Fruit fly (Drosophila melanogaster): ENCODE measurements around the gene CG9121.

The CG9121 gene

DNA sequence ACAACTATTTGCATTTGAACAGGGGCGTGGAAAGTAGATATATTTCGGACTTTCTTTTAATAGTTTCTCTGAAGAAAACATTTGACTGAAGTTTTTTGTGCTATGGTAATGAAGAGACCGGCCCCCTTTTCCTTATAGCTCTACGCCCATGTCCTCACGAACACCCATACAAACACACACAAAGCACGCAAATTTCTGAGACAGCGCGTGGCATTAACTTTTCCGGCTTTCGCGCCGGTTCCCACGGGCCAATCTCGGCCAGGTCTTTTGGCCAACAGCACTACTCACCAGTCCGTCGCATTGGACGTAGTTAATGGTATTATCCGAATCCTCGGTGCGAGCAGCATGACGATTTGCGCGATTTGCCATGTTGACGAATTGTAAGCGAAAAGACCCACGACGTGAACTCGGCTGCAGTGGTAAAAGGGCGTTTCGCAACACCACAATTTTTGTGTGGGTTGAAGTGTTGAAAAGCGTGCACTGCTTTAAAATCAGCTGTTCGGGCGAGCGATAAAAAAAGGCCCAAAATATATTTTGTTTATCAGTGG lies 1.6 kb upstream of the CG9121 start, which contains the start of gene senju (continued):
- TF ChIP-seq zf30C (GFP tag; optimal IDR thresholded peaks at IDR 0.05) (peak; percentile 0), CG8478 (optimal IDR thresholded peaks at IDR 0.05) (no peak), E2f1 (GFP tag; IDR thresholded peaks at IDR 0.05) (peak; percentile 74), peb (GFP tag; IDR thresholded peaks at IDR 0.05) (no peak; the same call in 1 of the 2 replicates), CG10565 (GFP tag; optimal IDR thresholded peaks at IDR 0.05) (no peak), al (GFP tag; IDR thresholded peaks at IDR 0.05) (peak; percentile 39; the same call in 1 of the 2 replicates), CG10366 (GFP tag; IDR thresholded peaks at IDR 0.05) (peak; percentile 82), CG12236 (GFP tag; optimal IDR thresholded peaks at IDR 0.05) (peak; percentile 62), CG2678 (tag; optimal IDR thresholded peaks at IDR 0.05) (peak; percentile 83), prd (optimal IDR thresholded peaks at IDR 0.05) (no peak), prd (GFP tag; IDR thresholded peaks at IDR 0.05) (peak; percentile 84), CG11456 (GFP tag; IDR thresholded peaks at IDR 0.05) (peak; percentile 90), CG6175 (GFP tag; IDR thresholded peaks at IDR 0.05) (peak; percentile 52; the same call in 2 of the 3 replicates), run (tag; optimal IDR thresholded peaks at IDR 0.05) (peak; percentile 61), Chrac-16 (GFP tag; optimal IDR thresholded peaks at IDR 0.05) (peak; percentile 90), crp (GFP tag; optimal IDR thresholded peaks at IDR 0.05) (peak; percentile 92 to 99), CkIIα-i1 (GFP tag; IDR thresholded peaks at IDR 0.05) (no peak), Ravus (GFP tag; IDR thresholded peaks at IDR 0.05) (no peak; the same call in 1 of the 2 replicates), CG2202 (tag; optimal IDR thresholded peaks at IDR 0.05) (peak; percentile 77), inv (GFP tag; IDR thresholded peaks at IDR 0.05; ENCODE audit: partially characterized antibody) (no peak; the same call in 1 of the 2 replicates), gem (tag; optimal IDR thresholded peaks at IDR 0.05) (peak; percentile 91), Jarid2 (GFP tag; optimal IDR thresholded peaks at IDR 0.05) (peak; percentile 56), CG31365 (tag; optimal IDR thresholded peaks at IDR 0.05) (peak; percentile 75), Fer1 (GFP tag; optimal IDR thresholded peaks at IDR 0.05) (peak; percentile 87), CG8944 (GFP tag; optimal IDR thresholded peaks at IDR 0.05) (peak; percentile 93), ac (GFP tag; optimal IDR thresholded peaks at IDR 0.05) (peak; percentile 15), Ada2b (GFP tag; IDR thresholded peaks at IDR 0.05) (peak; percentile 81), CG6854 (GFP tag; optimal IDR thresholded peaks at IDR 0.05) (peak; percentile 75), insv (GFP tag; optimal IDR thresholded peaks at IDR 0.05) (peak in 1 of 2 experiments; percentile 64), HmgZ (tag; optimal IDR thresholded peaks at IDR 0.05) (peak; percentile 88), cad (GFP tag; optimal IDR thresholded peaks at IDR 0.05) (no peak), CG14441 (GFP tag; IDR thresholded peaks at IDR 0.05) (peak; percentile 83), CG10431 (GFP tag; optimal IDR thresholded peaks at IDR 0.05) (peak; percentile 49), tio (GFP tag; optimal IDR thresholded peaks at IDR 0.05) (peak; percentile 83), danr (GFP tag; IDR thresholded peaks at IDR 0.05) (0 out of 2 replicates have a peak, but pooled peaks have one; percentile 46), Oli (tag; optimal IDR thresholded peaks at IDR 0.05) (peak; percentile 78), Poxn (GFP tag; IDR thresholded peaks at IDR 0.05) (no peak), CG17385 (GFP tag; optimal IDR thresholded peaks at IDR 0.05) (peak; percentile 83), HmgD (GFP tag; optimal IDR thresholded peaks at IDR 0.05) (peak; percentile 87), CG32772 (GFP tag; IDR thresholded peaks at IDR 0.05) (peak; percentile 60), CG11398 (GFP tag; optimal IDR thresholded peaks at IDR 0.05) (peak; percentile 85), phol (tag; optimal IDR thresholded peaks at IDR 0.05) (peak; percentile 76), CG3847 (GFP tag; IDR thresholded peaks at IDR 0.05) (peak; percentile 90), btn (GFP tag; optimal IDR thresholded peaks at IDR 0.05) (peak; percentile 78), ro (GFP tag; IDR thresholded peaks at IDR 0.05) (peak; percentile 43; the same call in 1 of the 2 replicates), gsb (GFP tag; IDR thresholded peaks at IDR 0.05) (no peak; the same call in none of the 2 replicates), Sry-β (GFP tag; optimal IDR thresholded peaks at IDR 0.05) (no peak), Side (GFP tag; optimal IDR thresholded peaks at IDR 0.05) (peak; percentile 91), CG8281 (tag; optimal IDR thresholded peaks at IDR 0.05) (peak; percentile 56), Tbp (GFP tag; optimal IDR thresholded peaks at IDR 0.05) (no peak), pb (GFP tag; optimal IDR thresholded peaks at IDR 0.05) (peak; percentile 79)

Data from whole organism, embryonic.